Worm (Caenorhabditis elegans): Measurements from ENCODE around the gene str-57.
"Not testable (repeated sequence)": the region's sequence is repeated elsewhere in the genome, so short reads cannot be mapped to it uniquely, and the experiment has no call there.

Gene str-57

ce11 chrV:15850276-15850811 lies 20.1 kb upstream of the str-57 start, which contains the start of gene srh-147:
TSS of gene srh-147 (minus strand) at chrV:15850326.
- not testable (repeated sequence) for TF ChIP-seq B0310.2 (tag; optimal IDR thresholded peaks at IDR 0.05); ceh-13 (GFP tag; optimal IDR thresholded peaks at IDR 0.05); ama-1 (optimal IDR thresholded peaks at IDR 0.05)

- TF ChIP-seq B0310.2 (tag; optimal IDR thresholded peaks at IDR 0.05) (no peak), aly-1 (tag; optimal IDR thresholded peaks at IDR 0.05) (no peak), scrt-1 (GFP tag; IDR thresholded peaks at IDR 0.05) (no peak), flt-1 (GFP tag; IDR thresholded peaks at IDR 0.05) (no peak), ceh-13 (GFP tag; optimal IDR thresholded peaks at IDR 0.05) (no peak), tbx-11 (GFP tag; IDR thresholded peaks at IDR 0.05) (no peak), tbx-37 (GFP tag; conservative IDR thresholded peaks at IDR 0.05) (no peak), ama-1 (optimal IDR thresholded peaks at IDR 0.05) (no peak), pes-1 (GFP tag; IDR thresholded peaks at IDR 0.05) (no peak), tra-4 (tag; optimal IDR thresholded peaks at IDR 0.05) (no peak), sea-1 (GFP tag; conservative IDR thresholded peaks at IDR 0.05) (no peak), hmg-4 (GFP tag; optimal IDR thresholded peaks at IDR 0.05) (no peak), hmbx-1 (tag; optimal IDR thresholded peaks at IDR 0.05) (no peak), F13C5.2 (tag; optimal IDR thresholded peaks at IDR 0.05) (no peak), hnd-1 (tag; optimal IDR thresholded peaks at IDR 0.05) (no peak), ceh-36 (tag; optimal IDR thresholded peaks at IDR 0.05) (no peak), ets-7 (tag; optimal IDR thresholded peaks at IDR 0.05) (no peak)
Measured at ce11 chrV:15858292-15858691, 12.2 kb upstream of the str-57 start, which contains the start of gene srh-148. TSS of gene srh-148 (minus strand) at chrV:15858392.

ce11 chrV:15862599-15862998 lies 7.9 kb upstream of the str-57 start, which contains the start of gene srz-12:
TSS of gene srz-12 (minus strand) at chrV:15862699.
- TF ChIP-seq tbx-37 (GFP tag; conservative IDR thresholded peaks at IDR 0.05) (no peak), hnd-1 (tag; optimal IDR thresholded peaks at IDR 0.05) (no peak), tbx-11 (GFP tag; IDR thresholded peaks at IDR 0.05) (no peak)

- no peak for TF ChIP-seq ceh-13 (GFP tag; optimal IDR thresholded peaks at IDR 0.05)
- no peak for TF ChIP-seq tra-4 (tag; optimal IDR thresholded peaks at IDR 0.05)
- TF ChIP-seq scrt-1 (GFP tag; IDR thresholded peaks at IDR 0.05) = no peak
- no peak for TF ChIP-seq hmg-4 (GFP tag; optimal IDR thresholded peaks at IDR 0.05)
- no peak for TF ChIP-seq aly-1 (tag; optimal IDR thresholded peaks at IDR 0.05)
- no peak for TF ChIP-seq tbx-37 (GFP tag; conservative IDR thresholded peaks at IDR 0.05)
- TF ChIP-seq hnd-1 (tag; optimal IDR thresholded peaks at IDR 0.05) = no peak
- no peak for TF ChIP-seq B0310.2 (tag; optimal IDR thresholded peaks at IDR 0.05)
- no peak for TF ChIP-seq hmbx-1 (tag; optimal IDR thresholded peaks at IDR 0.05)
- no peak for TF ChIP-seq ama-1 (optimal IDR thresholded peaks at IDR 0.05)
- TF ChIP-seq ceh-36 (tag; optimal IDR thresholded peaks at IDR 0.05) = no peak
- TF ChIP-seq flt-1 (GFP tag; IDR thresholded peaks at IDR 0.05) = no peak
- no peak for TF ChIP-seq F13C5.2 (tag; optimal IDR thresholded peaks at IDR 0.05)
- no peak for TF ChIP-seq pes-1 (GFP tag; IDR thresholded peaks at IDR 0.05)
- TF ChIP-seq sea-1 (GFP tag; conservative IDR thresholded peaks at IDR 0.05) = no peak
Measured at ce11 chrV:15863042-15863441, 7.4 kb upstream of the str-57 start, which contains the start of gene srh-299. TSS of gene srh-299 (plus strand) at chrV:15863342.

- TF ChIP-seq aly-1 (tag; optimal IDR thresholded peaks at IDR 0.05) = no peak
- TF ChIP-seq F13C5.2 (tag; optimal IDR thresholded peaks at IDR 0.05) = no peak
- no peak for TF ChIP-seq tra-4 (tag; optimal IDR thresholded peaks at IDR 0.05)
- no peak for TF ChIP-seq sea-1 (GFP tag; conservative IDR thresholded peaks at IDR 0.05)
- TF ChIP-seq ama-1 (optimal IDR thresholded peaks at IDR 0.05) = no peak
- no peak for TF ChIP-seq B0310.2 (tag; optimal IDR thresholded peaks at IDR 0.05)
- no peak for TF ChIP-seq tbx-11 (GFP tag; IDR thresholded peaks at IDR 0.05)
- no peak for TF ChIP-seq ceh-13 (GFP tag; optimal IDR thresholded peaks at IDR 0.05)
- TF ChIP-seq hmg-4 (GFP tag; optimal IDR thresholded peaks at IDR 0.05) = no peak
- no peak for TF ChIP-seq flt-1 (GFP tag; IDR thresholded peaks at IDR 0.05)
- TF ChIP-seq hnd-1 (tag; optimal IDR thresholded peaks at IDR 0.05) = no peak
- no peak for TF ChIP-seq scrt-1 (GFP tag; IDR thresholded peaks at IDR 0.05)
Measured at ce11 chrV:15865839-15866238, 4.6 kb upstream of the str-57 start, which contains the start of gene srh-293. TSS of gene srh-293 (plus strand) at chrV:15866139.

- TF ChIP-seq scrt-1 (GFP tag; IDR thresholded peaks at IDR 0.05) = no peak
- TF ChIP-seq tbx-11 (GFP tag; IDR thresholded peaks at IDR 0.05) = no peak
- no peak for TF ChIP-seq sea-1 (GFP tag; conservative IDR thresholded peaks at IDR 0.05)
- no peak for TF ChIP-seq pes-1 (GFP tag; IDR thresholded peaks at IDR 0.05)
- no peak for TF ChIP-seq hmbx-1 (tag; optimal IDR thresholded peaks at IDR 0.05)
- TF ChIP-seq B0310.2 (tag; optimal IDR thresholded peaks at IDR 0.05) = no peak
- TF ChIP-seq ceh-13 (GFP tag; optimal IDR thresholded peaks at IDR 0.05) = no peak
- no peak for TF ChIP-seq ama-1 (optimal IDR thresholded peaks at IDR 0.05)
- no peak for TF ChIP-seq aly-1 (tag; optimal IDR thresholded peaks at IDR 0.05)
- TF ChIP-seq tra-4 (tag; optimal IDR thresholded peaks at IDR 0.05) = no peak
- TF ChIP-seq ceh-36 (tag; optimal IDR thresholded peaks at IDR 0.05) = no peak
Measured at ce11 chrV:15867373-15867772, 3.1 kb upstream of the str-57 start, which contains the start of gene fbxa-197. TSS of gene fbxa-197 (plus strand) at chrV:15867673.

ce11 chrV:15872273-15872672 lies 1.8 kb downstream of the str-57 start, which contains the start of gene str-56:
TSS of gene str-56 (plus strand) at chrV:15872573.
- no peak for TF ChIP-seq tbx-11 (GFP tag; IDR thresholded peaks at IDR 0.05)
- no peak for TF ChIP-seq ceh-13 (GFP tag; optimal IDR thresholded peaks at IDR 0.05)
- no peak for TF ChIP-seq ama-1 (optimal IDR thresholded peaks at IDR 0.05)
- no peak for TF ChIP-seq hmbx-1 (tag; optimal IDR thresholded peaks at IDR 0.05)
- TF ChIP-seq B0310.2 (tag; optimal IDR thresholded peaks at IDR 0.05) = no peak
- no peak for TF ChIP-seq tra-4 (tag; optimal IDR thresholded peaks at IDR 0.05)
- TF ChIP-seq F13C5.2 (tag; optimal IDR thresholded peaks at IDR 0.05) = no peak
- TF ChIP-seq pes-1 (GFP tag; IDR thresholded peaks at IDR 0.05) = no peak
- no peak for TF ChIP-seq hmg-4 (GFP tag; optimal IDR thresholded peaks at IDR 0.05)
- no peak for TF ChIP-seq tbx-37 (GFP tag; conservative IDR thresholded peaks at IDR 0.05)
- no peak for TF ChIP-seq ceh-36 (tag; optimal IDR thresholded peaks at IDR 0.05)
- TF ChIP-seq hnd-1 (tag; optimal IDR thresholded peaks at IDR 0.05) = no peak
- no peak for TF ChIP-seq scrt-1 (GFP tag; IDR thresholded peaks at IDR 0.05)
- TF ChIP-seq sea-1 (GFP tag; conservative IDR thresholded peaks at IDR 0.05) = no peak
- no peak for TF ChIP-seq ets-7 (tag; optimal IDR thresholded peaks at IDR 0.05)
